Worm (Caenorhabditis elegans): ENCODE measurements around the gene str-185.
A peak's percentile ranks its signal among the peaks of the same experiment; 100 is the strongest.

Gene str-185

DNA sequence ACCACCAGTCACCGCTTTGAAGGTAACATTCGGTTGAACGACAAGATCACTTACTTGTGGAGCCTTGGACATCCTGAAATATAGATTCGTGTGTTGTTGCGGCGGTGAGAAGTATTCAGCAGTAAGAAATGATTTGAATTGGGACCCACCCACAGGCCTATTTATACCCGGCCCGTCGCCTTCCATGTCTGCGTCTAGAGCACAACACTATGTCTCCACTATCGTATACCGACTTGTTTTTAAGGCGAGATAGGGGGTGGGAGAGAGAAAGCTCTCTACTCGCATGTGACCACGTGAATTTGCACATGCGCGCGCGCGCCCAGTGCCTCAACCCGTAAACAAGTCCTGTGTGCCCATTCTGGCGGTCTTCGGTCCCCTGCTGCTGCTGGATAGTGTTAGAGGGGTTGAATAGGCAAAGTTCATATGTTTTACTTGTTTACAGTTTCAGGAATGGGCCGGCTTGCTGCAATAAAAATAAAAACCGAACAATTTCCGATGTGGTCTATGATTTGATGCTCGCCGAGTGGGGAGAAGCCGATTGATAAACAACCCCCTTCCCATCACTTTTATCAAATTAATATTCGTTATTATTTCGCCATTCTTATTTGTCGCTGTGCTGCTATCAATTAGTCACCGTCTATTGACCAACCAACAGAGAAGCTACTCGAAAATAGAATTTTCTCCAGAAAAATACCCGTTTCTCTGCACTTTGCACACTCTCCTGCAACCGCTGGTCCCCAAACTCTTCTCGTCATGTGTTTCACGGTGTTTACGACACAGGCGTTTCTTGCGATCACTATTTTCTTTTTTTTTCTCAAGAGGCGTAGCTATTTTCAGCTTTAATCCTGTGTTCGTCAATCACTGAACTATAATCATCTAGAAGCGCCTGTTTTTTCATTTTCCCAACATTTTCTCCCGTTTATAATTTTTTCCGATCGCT lies 40.2 kb upstream of the str-185 start (continued):
- no peak for TF ChIP-seq F37B4.10 (GFP tag; IDR thresholded peaks at IDR 0.05)
- TF ChIP-seq T07F8.4 (tag; optimal IDR thresholded peaks at IDR 0.05): no peak
- no peak for TF ChIP-seq nfya-1 (tag; optimal IDR thresholded peaks at IDR 0.05; ENCODE audit: borderline replicate concordance, insufficient read depth)
- no peak for TF ChIP-seq lsy-27 (tag; optimal IDR thresholded peaks at IDR 0.05; ENCODE audit: borderline replicate concordance, insufficient read depth)
- no peak for TF ChIP-seq ceh-91 (GFP tag; IDR thresholded peaks at IDR 0.05)
- TF ChIP-seq K11D2.4 (GFP tag; IDR thresholded peaks at IDR 0.05): peak; percentile 75
- TF ChIP-seq unc-130 (GFP tag; optimal IDR thresholded peaks at IDR 0.05): no peak
- TF ChIP-seq F22D6.2 (tag; optimal IDR thresholded peaks at IDR 0.05): peak; percentile 21
- 0 out of 2 replicates have a peak, but pooled peaks have one; percentile 3 for TF ChIP-seq egl-18 (GFP tag; IDR thresholded peaks at IDR 0.05)
- peak; percentile 25 for TF ChIP-seq gei-17 (GFP tag; optimal IDR thresholded peaks at IDR 0.05)
- TF ChIP-seq Y95B8A.8 (GFP tag; IDR thresholded peaks at IDR 0.05): no peak
- peak; percentile 22 for TF ChIP-seq lsl-1 (GFP tag; optimal IDR thresholded peaks at IDR 0.05)
- no peak for TF ChIP-seq C17E4.6 (GFP tag; IDR thresholded peaks at IDR 0.05)
- TF ChIP-seq mxl-1 (tag; optimal IDR thresholded peaks at IDR 0.05): no peak
- TF ChIP-seq F57C9.4 (tag; optimal IDR thresholded peaks at IDR 0.05): no peak
- TF ChIP-seq let-607 (tag; optimal IDR thresholded peaks at IDR 0.05): no peak
- TF ChIP-seq lin-26 (GFP tag; IDR thresholded peaks at IDR 0.05): peak; percentile 67; the same call in 1 of the 2 replicates
- no peak for TF ChIP-seq D2030.7 (GFP tag; IDR thresholded peaks at IDR 0.05)
- no peak for TF ChIP-seq mes-4 (tag; optimal IDR thresholded peaks at IDR 0.05)
- no peak for TF ChIP-seq F57A8.1 (GFP tag; optimal IDR thresholded peaks at IDR 0.05)
- no peak for TF ChIP-seq pha-4 (tag; optimal IDR thresholded peaks at IDR 0.05)
- no peak for TF ChIP-seq B0261.1 (tag; optimal IDR thresholded peaks at IDR 0.05)
- no peak for TF ChIP-seq dpl-1 (GFP tag; optimal IDR thresholded peaks at IDR 0.05)
- 0 out of 2 replicates have a peak, but pooled peaks have one; percentile 24 for TF ChIP-seq ztf-28 (GFP tag; IDR thresholded peaks at IDR 0.05)
- peak; percentile 35; the same call in 1 of the 2 replicates for TF ChIP-seq cebp-1 (GFP tag; IDR thresholded peaks at IDR 0.05)
- TF ChIP-seq cebp-1 (tag; optimal IDR thresholded peaks at IDR 0.05): peak; percentile 80
- no peak for TF ChIP-seq T26A5.8 (tag; optimal IDR thresholded peaks at IDR 0.05)
- peak; percentile 36 for TF ChIP-seq lin-54 (GFP tag; optimal IDR thresholded peaks at IDR 0.05)
- no peak for TF ChIP-seq Y53F4B.3 (GFP tag; IDR thresholded peaks at IDR 0.05)
- TF ChIP-seq ccch-3 (GFP tag; optimal IDR thresholded peaks at IDR 0.05): no peak
- no peak for TF ChIP-seq bed-2 (GFP tag; IDR thresholded peaks at IDR 0.05)
- TF ChIP-seq ceh-79 (tag; optimal IDR thresholded peaks at IDR 0.05): peak; percentile 43
- TF ChIP-seq hlh-26 (GFP tag; conservative IDR thresholded peaks at IDR 0.05): 0 out of 2 replicates have a peak, but pooled peaks have one; percentile 39
- peak; percentile 43 for TF ChIP-seq ztf-18 (tag; optimal IDR thresholded peaks at IDR 0.05)
- peak; percentile 74 for TF ChIP-seq B0336.3 (GFP tag; IDR thresholded peaks at IDR 0.05)
- no peak for TF ChIP-seq hlh-12 (tag; optimal IDR thresholded peaks at IDR 0.05)
- TF ChIP-seq ama-1 (optimal IDR thresholded peaks at IDR 0.05): peak; percentile 86
- TF ChIP-seq ama-1 (GFP tag; optimal IDR thresholded peaks at IDR 0.05): no peak
- TF ChIP-seq ztf-22 (GFP tag; optimal IDR thresholded peaks at IDR 0.05): peak; percentile 14
- TF ChIP-seq unc-62 (GFP tag; optimal IDR thresholded peaks at IDR 0.05): no peak
- TF ChIP-seq tlf-1 (GFP tag; optimal IDR thresholded peaks at IDR 0.05): peak; percentile 9
- peak; percentile 18 for TF ChIP-seq atf-7 (tag; optimal IDR thresholded peaks at IDR 0.05)
- TF ChIP-seq ceh-58 (GFP tag; IDR thresholded peaks at IDR 0.05): no peak
- no peak for TF ChIP-seq ztf-6 (GFP tag; IDR thresholded peaks at IDR 0.05)
- TF ChIP-seq madf-6 (GFP tag; IDR thresholded peaks at IDR 0.05): peak; percentile 47; the same call in 1 of the 2 replicates
- TF ChIP-seq tbx-9 (tag; optimal IDR thresholded peaks at IDR 0.05; ENCODE audit: borderline replicate concordance): no peak
- peak; percentile 15 for TF ChIP-seq mel-28 (tag; optimal IDR thresholded peaks at IDR 0.05; ENCODE audit: borderline replicate concordance)
